Worm (Caenorhabditis elegans) whole organism, L4 larva: ENCODE results near the gene M199.8.

Experiments used
- F49E8.2 ChIP-seq: sonication (generic microtip); optimal IDR thresholded peaks from 2 replicates; lab custom pipeline; 2016; ENCODE audit warnings: missing compliant biosample characterization, mild to moderate bottlenecking, missing genetic modification characterization, borderline replicate concordance
- ceh-82 ChIP-seq: sonication (generic microtip); optimal IDR thresholded peaks from 2 replicates; lab custom pipeline; 2017; ENCODE audit warnings: missing biosample characterization, missing genetic modification characterization
- hif-1 ChIP-seq, 2 experiments: sonication (generic microtip); optimal IDR thresholded peaks; 2 replicates each; lab custom pipeline; 2016 to 2017; ENCODE audit warnings: missing compliant biosample characterization in 2 of 2, missing genetic modification characterization in 2 of 2, missing genetic modification reagents in 2 of 2, missing genotype in 2 of 2, mild to moderate bottlenecking in 1 of 2
- lin-39 ChIP-seq: fragments of 150-350 bp; optimal IDR thresholded peaks from 2 replicates; lab custom pipeline; 2014; ENCODE audit warnings: missing biosample characterization, missing genetic modification reagents, missing genetic modification characterization
- mdl-1 ChIP-seq, 2 experiments: fragments of 150-350 bp in 1 of 2; sonication (generic microtip) in 1 of 2; optimal IDR thresholded peaks; 2 replicates each; lab custom pipeline; 2014 to 2017; ENCODE audit warnings: missing biosample characterization in 2 of 2, missing genetic modification characterization in 2 of 2
- mes-2 ChIP-seq: sonication (generic microtip); optimal IDR thresholded peaks from 2 replicates; lab custom pipeline; 2016; ENCODE audit warnings: missing genotype, mild to moderate bottlenecking, missing genetic modification characterization, missing compliant biosample characterization; ENCODE audit not compliant: poor library complexity, severe bottlenecking
- nhr-11 ChIP-seq: fragments of 150-350 bp; optimal IDR thresholded peaks from 2 replicates; lab custom pipeline; 2014; ENCODE audit warnings: missing biosample characterization, missing genetic modification characterization
- nhr-25 ChIP-seq: sonication (generic microtip); optimal IDR thresholded peaks from 2 replicates; lab custom pipeline; 2017; ENCODE audit warnings: missing genetic modification characterization, mild to moderate bottlenecking, missing compliant biosample characterization, antibody characterized with exemption, moderate library complexity, borderline replicate concordance; ENCODE audit not compliant: insufficient read depth
- pqm-1 ChIP-seq: sonication (generic microtip); optimal IDR thresholded peaks from 2 replicates; lab custom pipeline; 2017; ENCODE audit warnings: missing biosample characterization, missing genetic modification characterization
- spr-3 ChIP-seq: fragments of 200-800 bp; sonication (Bioruptor generic); optimal IDR thresholded peaks from 2 replicates; lab custom pipeline; 2018; ENCODE audit warnings: mild to moderate bottlenecking, missing genetic modification characterization, missing compliant biosample characterization
- ztf-11 ChIP-seq: fragments of 150-350 bp; optimal IDR thresholded peaks from 2 replicates; lab custom pipeline; 2014; ENCODE audit warnings: missing biosample characterization, missing genetic modification characterization

- TF ChIP-seq mdl-1 (tag; optimal IDR thresholded peaks at IDR 0.05; lab: Kevin White, UChicago) (no peak), hif-1 (tag; optimal IDR thresholded peaks at IDR 0.05; lab: Kevin White, UChicago) (no peak), spr-3 (GFP tag; lab: Kevin White, UChicago) (no peak), nhr-25 (tag; lab: Kevin White, UChicago) (no peak), F49E8.2 (tag; lab: Kevin White, UChicago) (no peak), pqm-1 (no peak), ceh-82 (tag; lab: Kevin White, UChicago) (no peak), ztf-11 (tag; lab: Kevin White, UChicago) (no peak), lin-39 (no peak), nhr-11 (tag; lab: Kevin White, UChicago) (no peak), mes-2 (tag; lab: Kevin White, UChicago) (no peak)
Measured at ce11 chrIV:15119268-15119667, 14.5 kb downstream of the M199.8 start.
